Worm (Caenorhabditis elegans) whole organism, L1 larva: ENCODE results near the gene srz-47.

Experiments used
- C16A3.4 ChIP-seq: fragments of 150-350 bp; optimal IDR thresholded peaks from 2 replicates; lab custom pipeline; 2014; ENCODE audit warnings: missing biosample characterization, missing genetic modification characterization
- alr-1 ChIP-seq: fragments of 200-800 bp; sonication (Bioruptor generic); optimal IDR thresholded peaks from 2 replicates; lab custom pipeline; 2018; ENCODE audit warnings: borderline replicate concordance, mild to moderate bottlenecking, missing genetic modification characterization, missing compliant biosample characterization
- ama-1 ChIP-seq: fragments of 150-350 bp; optimal IDR thresholded peaks from 2 replicates; lab custom pipeline; 2014
- ets-5 ChIP-seq: fragments of 200-800 bp; sonication (Bioruptor generic); IDR thresholded peaks from 2 replicates; pipeline ENCODE4 v1.3.6; 2022; ENCODE audit warnings: missing genetic modification characterization, missing compliant biosample characterization
- fkh-10 ChIP-seq: sonication (generic microtip); optimal IDR thresholded peaks from 2 replicates; lab custom pipeline; 2017; ENCODE audit warnings: missing biosample characterization, missing genetic modification reagents, missing genetic modification characterization
- lin-35 ChIP-seq, 2 experiments: fragments of 150-350 bp; optimal IDR thresholded peaks; 2 replicates each; lab custom pipeline; 2014; ENCODE audit warnings: missing biosample characterization in 2 of 2, missing genetic modification characterization in 2 of 2, missing genetic modification reagents in 2 of 2
- lin-39 ChIP-seq: fragments of 150-350 bp; optimal IDR thresholded peaks from 2 replicates; lab custom pipeline; 2014; ENCODE audit warnings: missing biosample characterization, missing genetic modification reagents, missing genetic modification characterization
- nhr-12 ChIP-seq: sonication (generic microtip); optimal IDR thresholded peaks from 2 replicates; lab custom pipeline; 2017; ENCODE audit warnings: missing biosample characterization, missing genetic modification characterization
- nhr-85 ChIP-seq: sonication (generic microtip); peaks from one replicate; lab custom pipeline; 2016; ENCODE audit warnings: missing genetic modification characterization, inconsistent platforms, missing compliant biosample characterization
- skn-1 ChIP-seq: fragments of 150-350 bp; optimal IDR thresholded peaks from 2 replicates; lab custom pipeline; 2014; ENCODE audit warnings: missing biosample characterization, missing genetic modification characterization
- snpc-4 ChIP-seq: fragments of 150-350 bp; optimal IDR thresholded peaks from 2 replicates; lab custom pipeline; 2014; ENCODE audit warnings: missing biosample characterization, missing genetic modification characterization
- ztf-11 ChIP-seq, 2 experiments: sonication (generic microtip); optimal IDR thresholded peaks; 2 replicates each; lab custom pipeline; 2016 to 2017; ENCODE audit warnings: missing genetic modification characterization in 2 of 2, missing biosample characterization in 1 of 2, missing compliant biosample characterization in 1 of 2

- no peak for TF ChIP-seq ama-1
- no peak for TF ChIP-seq snpc-4 (tag; lab: Kevin White, UChicago)
- TF ChIP-seq nhr-12 (tag; lab: Kevin White, UChicago) = no peak
- TF ChIP-seq ets-5 (GFP tag; lab: Robert Waterston, UW) = no peak
- no peak for TF ChIP-seq C16A3.4 (tag; lab: Kevin White, UChicago)
- no peak for TF ChIP-seq nhr-85 (tag; lab: Kevin White, UChicago)
- TF ChIP-seq fkh-10 (GFP tag; lab: Kevin White, UChicago) = no peak
- TF ChIP-seq lin-35 (GFP tag; optimal IDR thresholded peaks at IDR 0.05; lab: Kevin White, UChicago) = no peak
- TF ChIP-seq lin-39 (tag; lab: Kevin White, UChicago) = no peak
- TF ChIP-seq alr-1 (tag; lab: Kevin White, UChicago) = no peak
- no peak for TF ChIP-seq ztf-11 (tag; optimal IDR thresholded peaks at IDR 0.05; lab: Kevin White, UChicago)
- no peak for TF ChIP-seq skn-1 (tag; lab: Kevin White, UChicago)
Observed at ce11 chrV:17165409-17165808, 26.7 kb downstream of the srz-47 start, which contains the start of gene srh-102.
